Fruit fly (Drosophila melanogaster): ENCODE measurements around the gene CG17625.

Gene CG17625

dm6 chr3R:22720808-22721306 lies 34.2 kb downstream of the CG17625 start, which contains the start of gene wge (continued):
- TF ChIP-seq CG11902 (GFP tag; optimal IDR thresholded peaks at IDR 0.05) (no peak), OdsH (GFP tag; optimal IDR thresholded peaks at IDR 0.05) (no peak), CG6854 (GFP tag; optimal IDR thresholded peaks at IDR 0.05) (peak; percentile 18), CG7368 (GFP tag; optimal IDR thresholded peaks at IDR 0.05) (peak; percentile 23), CG6808 (GFP tag; optimal IDR thresholded peaks at IDR 0.05) (peak; percentile 93), dac (GFP tag; optimal IDR thresholded peaks at IDR 0.05) (peak; percentile 27), CG4318 (GFP tag; optimal IDR thresholded peaks at IDR 0.05) (no peak), fd85E (GFP tag; optimal IDR thresholded peaks at IDR 0.05) (no peak), CG3032 (tag; optimal IDR thresholded peaks at IDR 0.05) (peak; percentile 64), CG15336 (GFP tag; IDR thresholded peaks at IDR 0.05) (peak; percentile 78), ss (GFP tag; optimal IDR thresholded peaks at IDR 0.05) (peak; percentile 92 to 96), svp (GFP tag) (peak; percentile 28), CG8632 (GFP tag; optimal IDR thresholded peaks at IDR 0.05) (peak; percentile 52), Eip75B (GFP tag; optimal IDR thresholded peaks at IDR 0.05) (no peak), CG8119 (GFP tag; IDR thresholded peaks at IDR 0.05) (peak; percentile 90), CG3919 (GFP tag; optimal IDR thresholded peaks at IDR 0.05) (peak; percentile 52), pdm3 (GFP tag; optimal IDR thresholded peaks at IDR 0.05) (no peak)

DNA sequence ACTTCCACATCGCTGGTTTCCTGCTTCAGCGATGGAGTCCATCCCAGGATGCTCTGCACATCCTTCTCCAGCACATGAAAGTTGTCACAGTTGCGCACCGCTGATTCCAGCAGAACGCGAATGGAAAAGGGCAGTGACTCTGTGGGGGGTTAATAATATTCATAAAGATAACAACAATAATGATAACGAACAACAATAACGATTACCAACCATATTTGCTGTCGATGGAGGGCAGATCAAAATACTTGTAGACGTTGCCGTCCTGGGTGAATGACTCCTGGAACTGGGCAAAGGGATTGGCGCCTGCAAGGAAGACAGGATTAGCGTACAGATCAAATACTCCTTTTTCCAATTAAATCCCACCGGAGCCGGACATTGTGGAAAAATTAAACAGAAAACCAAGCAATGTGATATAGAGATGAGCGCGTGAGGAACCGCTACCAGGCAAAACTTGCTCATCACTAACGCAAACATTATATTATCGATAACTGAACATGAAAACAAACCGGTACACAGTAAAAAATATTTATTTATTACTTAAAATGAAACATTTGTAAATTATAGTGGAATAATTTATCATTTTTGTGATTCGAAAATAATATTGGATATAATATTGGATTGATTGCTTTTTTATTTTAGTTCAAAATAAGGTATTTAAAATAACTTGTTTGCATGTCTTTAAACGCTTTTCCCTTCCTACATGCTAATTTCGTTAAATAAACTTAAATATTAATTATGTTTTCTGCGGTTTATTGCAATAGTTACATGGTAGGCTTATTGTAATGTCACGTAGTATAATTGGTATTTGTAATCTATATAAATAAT lies 37.7 kb downstream of the CG17625 start, which contains the start of gene Irp-1A:
Gene Irp-1A (minus strand): TSS at position 439 of the 825 bp plus-strand sequence.
- TF ChIP-seq CG11902 (GFP tag; optimal IDR thresholded peaks at IDR 0.05), result no peak
- peak; percentile 97 for TF ChIP-seq svp (GFP tag)
- no peak for TF ChIP-seq CG4318 (GFP tag; optimal IDR thresholded peaks at IDR 0.05)
- peak; percentile 89 for TF ChIP-seq Eip78C (GFP tag)
- TF ChIP-seq dac (GFP tag; optimal IDR thresholded peaks at IDR 0.05), result no peak
- peak; percentile 47 for TF ChIP-seq CG11762 (GFP tag; optimal IDR thresholded peaks at IDR 0.05; ENCODE audit: insufficient read depth)
- TF ChIP-seq CG16779 (tag; optimal IDR thresholded peaks at IDR 0.05), result no peak
- TF ChIP-seq lz (GFP tag; optimal IDR thresholded peaks at IDR 0.05), result peak; percentile 47
- TF ChIP-seq achi (GFP tag; optimal IDR thresholded peaks at IDR 0.05), result peak; percentile 52
- peak; percentile 41; the same call in 1 of the 3 replicates for TF ChIP-seq CG6163 (GFP tag; IDR thresholded peaks at IDR 0.05)
- peak; percentile 32 for TF ChIP-seq CG31627 (GFP tag; optimal IDR thresholded peaks at IDR 0.05)
- TF ChIP-seq CG3032 (tag; optimal IDR thresholded peaks at IDR 0.05), result peak; percentile 78
- TF ChIP-seq CG15336 (GFP tag; IDR thresholded peaks at IDR 0.05), result peak; percentile 88
- peak; percentile 49 for TF ChIP-seq CG7368 (GFP tag; optimal IDR thresholded peaks at IDR 0.05)
- peak; percentile 54 for TF ChIP-seq vri (GFP tag; optimal IDR thresholded peaks at IDR 0.05)
- TF ChIP-seq Gug (GFP tag; IDR thresholded peaks at IDR 0.05), result peak; percentile 66
- TF ChIP-seq OdsH (GFP tag; optimal IDR thresholded peaks at IDR 0.05), result peak; percentile 71
- peak; percentile 98 for TF ChIP-seq fkh (GFP tag; optimal IDR thresholded peaks at IDR 0.05)
- peak; percentile 47 for TF ChIP-seq topi (GFP tag; optimal IDR thresholded peaks at IDR 0.05)
- TF ChIP-seq ss (GFP tag; optimal IDR thresholded peaks at IDR 0.05), result peak in 1 of 2 experiments; percentile 44
- TF ChIP-seq Sox15 (GFP tag; optimal IDR thresholded peaks at IDR 0.05), result peak; percentile 1
- TF ChIP-seq Hr39 (GFP tag; optimal IDR thresholded peaks at IDR 0.05), result peak; percentile 33
- TF ChIP-seq CG11294 (GFP tag; IDR thresholded peaks at IDR 0.05), result peak; percentile 22; the same call in 1 of the 2 replicates
- TF ChIP-seq CG6854 (GFP tag; optimal IDR thresholded peaks at IDR 0.05), result no peak
- TF ChIP-seq Eip93F (GFP tag; optimal IDR thresholded peaks at IDR 0.05), result peak; percentile 10
- TF ChIP-seq CG9139 (GFP tag; optimal IDR thresholded peaks at IDR 0.05), result peak; percentile 18
- TF ChIP-seq salr (GFP tag; optimal IDR thresholded peaks at IDR 0.05), result peak in 1 of 2 experiments; percentile 24
- TF ChIP-seq Sox102F (GFP tag; optimal IDR thresholded peaks at IDR 0.05), result peak; percentile 52
- peak; percentile 71 for TF ChIP-seq CG10631 (GFP tag; optimal IDR thresholded peaks at IDR 0.05)
- peak; percentile 0 for TF ChIP-seq fd85E (GFP tag; optimal IDR thresholded peaks at IDR 0.05)
- peak; percentile 84; the same call in 2 of the 3 replicates for TF ChIP-seq eg (GFP tag; IDR thresholded peaks at IDR 0.05)
- peak; percentile 45 for TF ChIP-seq CG8632 (GFP tag; optimal IDR thresholded peaks at IDR 0.05)
- TF ChIP-seq CG6792 (GFP tag; optimal IDR thresholded peaks at IDR 0.05), result peak; percentile 50
- TF ChIP-seq CG6276 (GFP tag; optimal IDR thresholded peaks at IDR 0.05), result peak; percentile 40
- peak; percentile 2 for TF ChIP-seq CG8319 (GFP tag; optimal IDR thresholded peaks at IDR 0.05)
- peak; percentile 71 for TF ChIP-seq CG34406 (GFP tag; optimal IDR thresholded peaks at IDR 0.05)
- TF ChIP-seq Hr38 (GFP tag; optimal IDR thresholded peaks at IDR 0.05), result no peak
- TF ChIP-seq Ets96B (tag; optimal IDR thresholded peaks at IDR 0.05), result peak; percentile 80
- peak; percentile 54 for TF ChIP-seq Hr4 (GFP tag; optimal IDR thresholded peaks at IDR 0.05)
- TF ChIP-seq CG8119 (GFP tag; IDR thresholded peaks at IDR 0.05), result peak; percentile 80
- TF ChIP-seq cyc (GFP tag; optimal IDR thresholded peaks at IDR 0.05), result peak; percentile 34
- peak; percentile 68 for TF ChIP-seq CG3919 (GFP tag; optimal IDR thresholded peaks at IDR 0.05)
- TF ChIP-seq Smox (GFP tag; optimal IDR thresholded peaks at IDR 0.05), result peak; percentile 62
